Worm (Caenorhabditis elegans): ENCODE measurements around the gene egas-3.

Gene egas-3

DNA sequence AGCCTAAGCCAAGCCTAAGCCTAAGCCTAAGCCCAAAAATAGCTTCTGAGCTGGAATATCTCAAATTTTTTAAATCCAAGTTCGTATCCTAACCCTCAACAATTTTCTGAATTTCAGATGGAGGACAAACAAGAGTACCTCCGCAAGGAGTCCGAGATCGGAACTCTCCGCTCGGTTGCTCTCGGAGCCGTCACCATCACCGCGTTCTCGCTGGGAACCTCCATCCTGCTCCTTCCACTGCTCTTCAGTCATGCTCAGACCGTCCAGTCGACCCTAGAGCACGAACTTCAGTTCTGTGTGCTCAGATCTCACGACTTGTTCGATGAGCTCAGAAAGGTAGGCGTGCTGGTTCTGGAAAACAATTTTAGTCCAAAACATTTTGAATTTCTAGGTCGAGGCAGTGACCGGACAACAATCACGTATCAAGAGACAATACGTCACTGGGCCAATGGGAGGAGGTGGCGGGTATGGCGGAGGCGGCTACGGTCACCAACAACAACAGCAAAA lies 2.3 kb upstream of the egas-3 start, which contains the start of gene col-42:
col-42 (plus strand) TSS at position 118 of the 507 bp plus-strand sequence.
- no peak for TF ChIP-seq madf-8 (GFP tag; conservative IDR thresholded peaks at IDR 0.05)
- TF ChIP-seq pbrm-1 (GFP tag; IDR thresholded peaks at IDR 0.05): no peak
- peak; percentile 58; the same call in 1 of the 2 replicates for TF ChIP-seq Y53G8AR.9 (GFP tag; conservative IDR thresholded peaks at IDR 0.05)
- no peak for TF ChIP-seq Y67H2A.10 (GFP tag; conservative IDR thresholded peaks at IDR 0.05)
- no peak for TF ChIP-seq B0336.3 (GFP tag; IDR thresholded peaks at IDR 0.05)
- TF ChIP-seq fkh-3 (tag; optimal IDR thresholded peaks at IDR 0.05): no peak
- no peak for TF ChIP-seq nhr-90 (tag; optimal IDR thresholded peaks at IDR 0.05)
- TF ChIP-seq ztf-22 (GFP tag; optimal IDR thresholded peaks at IDR 0.05): no peak
- TF ChIP-seq zim-3 (tag; optimal IDR thresholded peaks at IDR 0.05): peak; percentile 67
- TF ChIP-seq ama-1 (optimal IDR thresholded peaks at IDR 0.05): peak; percentile 74
- no peak for TF ChIP-seq ama-1 (GFP tag; optimal IDR thresholded peaks at IDR 0.05)
- TF ChIP-seq lin-26 (GFP tag; IDR thresholded peaks at IDR 0.05): peak; percentile 90
- no peak for TF ChIP-seq F52B5.7 (tag; optimal IDR thresholded peaks at IDR 0.05)
- TF ChIP-seq nfyb-1 (GFP tag; IDR thresholded peaks at IDR 0.05): 0 out of 2 replicates have a peak, but pooled peaks have one; percentile 8
- peak; percentile 31 for TF ChIP-seq K12H6.12 (tag; optimal IDR thresholded peaks at IDR 0.05)
- peak; percentile 63 for TF ChIP-seq lin-40 (tag; optimal IDR thresholded peaks at IDR 0.05)
- TF ChIP-seq ztf-26 (tag; optimal IDR thresholded peaks at IDR 0.05): peak; percentile 54

- no peak for TF ChIP-seq ceh-100 (GFP tag; IDR thresholded peaks at IDR 0.05)
- TF ChIP-seq egl-44 (GFP tag; IDR thresholded peaks at IDR 0.05): no peak
- no peak for TF ChIP-seq K11D2.4 (GFP tag; IDR thresholded peaks at IDR 0.05)
- TF ChIP-seq ama-1 (optimal IDR thresholded peaks at IDR 0.05): peak; percentile 55
- TF ChIP-seq ama-1 (GFP tag; optimal IDR thresholded peaks at IDR 0.05): no peak
- no peak for TF ChIP-seq madf-3 (GFP tag; IDR thresholded peaks at IDR 0.05)
- TF ChIP-seq rpc-1 (optimal IDR thresholded peaks at IDR 0.05): peak; percentile 4
- TF ChIP-seq rpc-1 (tag; optimal IDR thresholded peaks at IDR 0.05): no peak
- no peak for TF ChIP-seq F39B2.1 (GFP tag; IDR thresholded peaks at IDR 0.05)
- TF ChIP-seq lin-35 (GFP tag; optimal IDR thresholded peaks at IDR 0.05): no peak
- TF ChIP-seq lsl-1 (GFP tag; optimal IDR thresholded peaks at IDR 0.05): no peak
- TF ChIP-seq xnd-1 (tag; optimal IDR thresholded peaks at IDR 0.05): no peak
- TF ChIP-seq unc-130 (GFP tag; optimal IDR thresholded peaks at IDR 0.05): no peak
- no peak for TF ChIP-seq die-1 (tag; optimal IDR thresholded peaks at IDR 0.05)
- TF ChIP-seq nhr-179 (tag; optimal IDR thresholded peaks at IDR 0.05): no peak
- TF ChIP-seq ceh-40 (GFP tag; IDR thresholded peaks at IDR 0.05): 0 out of 2 replicates have a peak, but pooled peaks have one; percentile 2
- TF ChIP-seq hrde-1 (tag; optimal IDR thresholded peaks at IDR 0.05; ENCODE audit: borderline replicate concordance): no peak
- no peak for TF ChIP-seq zim-3 (tag; optimal IDR thresholded peaks at IDR 0.05)
- TF ChIP-seq hlh-12 (tag; optimal IDR thresholded peaks at IDR 0.05): no peak
- no peak for TF ChIP-seq somi-1 (GFP tag; optimal IDR thresholded peaks at IDR 0.05)
- TF ChIP-seq Y56A3A.18 (GFP tag; IDR thresholded peaks at IDR 0.05): peak; percentile 21; the same call in 1 of the 2 replicates
- no peak for TF ChIP-seq F22D6.2 (tag; optimal IDR thresholded peaks at IDR 0.05)
- no peak for TF ChIP-seq dox-1 (GFP tag; IDR thresholded peaks at IDR 0.05)
- TF ChIP-seq athp-1 (tag; optimal IDR thresholded peaks at IDR 0.05): no peak
- TF ChIP-seq egl-18 (GFP tag; IDR thresholded peaks at IDR 0.05): no peak
- no peak for TF ChIP-seq pha-4 (tag; optimal IDR thresholded peaks at IDR 0.05)
- no peak for TF ChIP-seq nfya-2 (GFP tag; IDR thresholded peaks at IDR 0.05)
- no peak for TF ChIP-seq F57A8.1 (GFP tag; optimal IDR thresholded peaks at IDR 0.05)
- TF ChIP-seq B0019.2 (GFP tag; conservative IDR thresholded peaks at IDR 0.05): no peak
- no peak for TF ChIP-seq hlh-26 (GFP tag; conservative IDR thresholded peaks at IDR 0.05)
- no peak for TF ChIP-seq ceh-27 (GFP tag; optimal IDR thresholded peaks at IDR 0.05)
- no peak for TF ChIP-seq F33H1.4 (GFP tag; IDR thresholded peaks at IDR 0.05)
- no peak for TF ChIP-seq tlf-1 (GFP tag; optimal IDR thresholded peaks at IDR 0.05)
These were observed 1.6 kb upstream of the egas-3 start for ce11 chrV:18637544-18638366.
